Fruit fly (Drosophila melanogaster) whole organism: Measurements from ENCODE around the gene alpha-Est2.

Experiments used
- pan ChIP-seq: fragments of >200 bp; optimal IDR thresholded peaks from 2 replicates; lab custom pipeline; 2017
- psq ChIP-seq: fragments of >200 bp; optimal IDR thresholded peaks from 2 replicates; lab custom pipeline; 2017

dm6 chr3R:7530184-7530821 lies 11.3 kb upstream of the alpha-Est2 start, which contains the start of the genes Rtnl2 and alphaTub84D:
- no peak for TF ChIP-seq psq (lab: Kevin White, UChicago)
- no peak for TF ChIP-seq pan (lab: Kevin White, UChicago)
